Worm (Caenorhabditis elegans) whole organism, late embryonic: ENCODE measurements around the gene Y57E12AR.1.

ENCODE experiments used
- C38D4.7 ChIP-seq: fragments of 200-800 bp; sonication (Bioruptor generic); optimal IDR thresholded peaks from 2 replicates; lab custom pipeline; 2018; ENCODE audit warnings: mild to moderate bottlenecking, missing genetic modification characterization, moderate library complexity, missing compliant biosample characterization
- Y22D7AL.16 ChIP-seq: sonication (generic microtip); optimal IDR thresholded peaks from 2 replicates; lab custom pipeline; 2016; ENCODE audit warnings: missing genetic modification characterization, missing compliant biosample characterization
- ama-1 ChIP-seq: fragments of 150-350 bp; optimal IDR thresholded peaks from 2 replicates; lab custom pipeline; 2014
- ceh-14 ChIP-seq: sonication (generic microtip); optimal IDR thresholded peaks from 2 replicates; lab custom pipeline; 2016; ENCODE audit warnings: missing genotype, missing genetic modification characterization, missing compliant biosample characterization
- ceh-18 ChIP-seq: sonication (generic microtip); optimal IDR thresholded peaks from 2 replicates; lab custom pipeline; 2016; ENCODE audit warnings: missing genetic modification characterization, missing compliant biosample characterization
- ceh-19 ChIP-seq: fragments of 200-800 bp; sonication (Bioruptor generic); optimal IDR thresholded peaks from 2 replicates; lab custom pipeline; 2018; ENCODE audit warnings: mild to moderate bottlenecking, missing genetic modification characterization, missing compliant biosample characterization
- ceh-30 ChIP-seq: fragments of 150-350 bp; optimal IDR thresholded peaks from 2 replicates; lab custom pipeline; 2014; ENCODE audit warnings: missing biosample characterization, missing genetic modification characterization
- ceh-34 ChIP-seq: sonication (generic microtip); optimal IDR thresholded peaks from 2 replicates; lab custom pipeline; 2016; ENCODE audit warnings: mild to moderate bottlenecking, missing genetic modification characterization, missing compliant biosample characterization
- ceh-6 ChIP-seq: fragments of 200-800 bp; sonication (Bioruptor generic); optimal IDR thresholded peaks from 2 replicates; lab custom pipeline; 2018; ENCODE audit warnings: mild to moderate bottlenecking, missing genetic modification characterization, missing compliant biosample characterization
- che-1 ChIP-seq: sonication (generic microtip); optimal IDR thresholded peaks from 2 replicates; lab custom pipeline; 2016; ENCODE audit warnings: mild to moderate bottlenecking, missing genetic modification characterization, missing compliant biosample characterization
- fax-1 ChIP-seq: sonication (generic microtip); optimal IDR thresholded peaks from 2 replicates; lab custom pipeline; 2016; ENCODE audit warnings: missing genotype, missing genetic modification characterization, missing compliant biosample characterization
- fkh-10 ChIP-seq: fragments of 150-350 bp; optimal IDR thresholded peaks from 2 replicates; lab custom pipeline; 2014; ENCODE audit warnings: missing biosample characterization, missing genetic modification reagents, missing genetic modification characterization
- fkh-6 ChIP-seq: sonication (generic microtip); optimal IDR thresholded peaks from 2 replicates; lab custom pipeline; 2016; ENCODE audit warnings: missing genetic modification characterization, missing compliant biosample characterization
- hlh-15 ChIP-seq: sonication (generic microtip); optimal IDR thresholded peaks from 2 replicates; lab custom pipeline; 2016; ENCODE audit warnings: missing genetic modification characterization, missing compliant biosample characterization
- hlh-30 ChIP-seq: sonication (generic microtip); optimal IDR thresholded peaks from 2 replicates; lab custom pipeline; 2017; ENCODE audit warnings: antibody characterized with exemption, missing genetic modification characterization, missing compliant biosample characterization; ENCODE audit not compliant: insufficient read depth
- hlh-6 ChIP-seq: sonication (generic microtip); optimal IDR thresholded peaks from 2 replicates; lab custom pipeline; 2016; ENCODE audit warnings: missing genotype, missing genetic modification characterization, missing compliant biosample characterization
- mec-3 ChIP-seq: sonication (generic microtip); optimal IDR thresholded peaks from 2 replicates; lab custom pipeline; 2016; ENCODE audit warnings: borderline replicate concordance, missing genetic modification characterization, missing compliant biosample characterization
- nfya-1 ChIP-seq: sonication (generic microtip); optimal IDR thresholded peaks from 2 replicates; lab custom pipeline; 2017; ENCODE audit warnings: missing genetic modification characterization, mild to moderate bottlenecking, missing compliant biosample characterization, antibody characterized with exemption, moderate library complexity
- nhr-11 ChIP-seq: fragments of 150-350 bp; optimal IDR thresholded peaks from 2 replicates; lab custom pipeline; 2014; ENCODE audit warnings: missing biosample characterization, missing genetic modification characterization
- npax-4 ChIP-seq: sonication (generic microtip); optimal IDR thresholded peaks from 2 replicates; lab custom pipeline; 2016; ENCODE audit warnings: missing genetic modification characterization, missing compliant biosample characterization
- odd-2 ChIP-seq: sonication (generic microtip); optimal IDR thresholded peaks from 2 replicates; lab custom pipeline; 2017; ENCODE audit warnings: antibody characterized with exemption, mild to moderate bottlenecking, missing genetic modification characterization, missing compliant biosample characterization
- pag-3 ChIP-seq: sonication (generic microtip); optimal IDR thresholded peaks from 2 replicates; lab custom pipeline; 2016; ENCODE audit warnings: missing compliant biosample characterization, missing genetic modification characterization, borderline replicate concordance
- pha-2 ChIP-seq: sonication (generic microtip); optimal IDR thresholded peaks from 2 replicates; lab custom pipeline; 2017; ENCODE audit warnings: mild to moderate bottlenecking, missing genetic modification characterization, missing compliant biosample characterization
- pha-4 ChIP-seq: fragments of 150-350 bp; optimal IDR thresholded peaks from 2 replicates; lab custom pipeline; 2018; ENCODE audit warnings: missing biosample characterization, missing genetic modification reagents, missing genetic modification characterization
- pqm-1 ChIP-seq: sonication (generic microtip); optimal IDR thresholded peaks from 2 replicates; lab custom pipeline; 2016; ENCODE audit warnings: missing genetic modification characterization, missing compliant biosample characterization
- pros-1 ChIP-seq: fragments of 150-350 bp; optimal IDR thresholded peaks from 2 replicates; lab custom pipeline; 2014; ENCODE audit warnings: missing biosample characterization, missing genetic modification reagents, missing genetic modification characterization
- rnt-1 ChIP-seq: sonication (generic microtip); optimal IDR thresholded peaks from 2 replicates; lab custom pipeline; 2016; ENCODE audit warnings: missing genetic modification characterization, missing compliant biosample characterization
- sdc-2 ChIP-seq: sonication (generic microtip); optimal IDR thresholded peaks from 2 replicates; lab custom pipeline; 2016; ENCODE audit warnings: missing genotype, missing genetic modification characterization, missing compliant biosample characterization
- sox-2 ChIP-seq: fragments of 200-800 bp; sonication (Bioruptor generic); IDR thresholded peaks from 2 replicates; pipeline ENCODE4 v1.3.6; 2022; ENCODE audit warnings: missing genetic modification reagents, missing genetic modification characterization, missing compliant biosample characterization
- tbx-2 ChIP-seq: sonication (generic microtip); optimal IDR thresholded peaks from 2 replicates; lab custom pipeline; 2016; ENCODE audit warnings: missing genetic modification characterization, missing compliant biosample characterization
- tbx-7 ChIP-seq: sonication (generic microtip); optimal IDR thresholded peaks from 2 replicates; lab custom pipeline; 2016; ENCODE audit warnings: missing genotype, missing genetic modification characterization, missing compliant biosample characterization
- unc-42 ChIP-seq: sonication (generic microtip); optimal IDR thresholded peaks from 2 replicates; lab custom pipeline; 2016; ENCODE audit warnings: missing genotype, missing genetic modification characterization, missing compliant biosample characterization
- unc-86 ChIP-seq: sonication (generic microtip); optimal IDR thresholded peaks from 2 replicates; lab custom pipeline; 2016; ENCODE audit warnings: missing genetic modification characterization, missing compliant biosample characterization
- zip-5 ChIP-seq: sonication (generic microtip); optimal IDR thresholded peaks from 2 replicates; lab custom pipeline; 2016; ENCODE audit warnings: missing genetic modification characterization, missing compliant biosample characterization
- ztf-16 ChIP-seq: sonication (generic microtip); optimal IDR thresholded peaks from 2 replicates; lab custom pipeline; 2017; ENCODE audit warnings: missing genetic modification characterization, missing compliant biosample characterization

Gene Y57E12AR.1

DNA sequence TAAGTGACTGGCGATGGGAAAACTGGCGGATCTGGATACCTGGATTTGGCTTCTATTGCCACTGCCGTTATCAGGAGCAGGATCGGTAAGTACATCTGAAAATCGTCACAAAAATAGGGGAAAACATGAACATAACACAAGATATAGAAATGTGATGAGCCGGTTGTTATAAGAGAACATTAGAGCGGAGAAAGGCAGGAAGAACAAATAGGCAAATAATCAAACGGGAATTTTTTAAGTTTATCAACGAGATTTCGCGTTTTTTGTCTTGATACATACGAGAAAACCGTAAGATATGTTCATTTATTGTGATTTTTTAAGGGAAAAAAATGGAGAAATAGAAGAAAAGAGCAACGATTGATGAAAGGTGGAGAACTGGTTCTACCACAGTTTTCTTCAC, at the start of gene Y57E12AR.1:
Gene Y57E12AR.1, minus strand, starts transcription at position 101 of the 400 bp plus-strand sequence.
- TF ChIP-seq ceh-19 (GFP tag; lab: Kevin White, UChicago) (no peak), ceh-34 (tag; lab: Kevin White, UChicago) (no peak), fkh-10 (GFP tag; lab: Kevin White, UChicago) (no peak), fax-1 (tag; lab: Kevin White, UChicago) (no peak), ceh-30 (tag; lab: Kevin White, UChicago) (no peak), pha-2 (tag; lab: Kevin White, UChicago) (no peak), ceh-6 (GFP tag; lab: Kevin White, UChicago) (no peak), hlh-30 (no peak), sdc-2 (tag; lab: Kevin White, UChicago) (no peak), nfya-1 (no peak), ztf-16 (tag; lab: Kevin White, UChicago) (no peak), nhr-11 (tag; lab: Kevin White, UChicago) (no peak), che-1 (no peak), ama-1 (lab: Kevin White, UChicago) (no peak), ceh-14 (no peak), pqm-1 (tag; lab: Kevin White, UChicago) (no peak), Y22D7AL.16 (no peak), zip-5 (no peak), tbx-2 (no peak)

DNA sequence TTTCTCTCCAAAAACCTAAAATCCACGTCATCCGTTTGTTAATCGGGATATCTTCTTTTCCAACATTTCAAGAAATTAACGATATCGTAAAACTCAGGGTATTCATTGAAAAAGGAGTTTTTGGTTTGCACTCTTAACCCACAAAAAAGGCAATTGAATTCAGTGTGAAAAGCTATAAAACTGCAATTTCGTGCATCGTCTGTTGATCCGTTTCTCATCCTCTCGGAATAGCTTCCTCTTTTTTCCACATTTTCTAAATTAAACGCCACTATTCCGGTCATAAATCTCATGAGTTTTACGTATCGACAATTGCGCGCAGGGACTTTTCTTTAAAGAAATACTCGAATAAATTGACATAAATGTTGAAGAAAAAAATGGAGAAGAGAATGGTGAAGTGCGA, 47.1 kb upstream of the Y57E12AR.1 start:
- TF ChIP-seq pag-3 (tag; lab: Kevin White, UChicago): no peak
- no peak for TF ChIP-seq tbx-2
- no peak for TF ChIP-seq pros-1
- no peak for TF ChIP-seq pha-2 (tag; lab: Kevin White, UChicago)
- no peak for TF ChIP-seq npax-4 (tag; lab: Kevin White, UChicago)
- no peak for TF ChIP-seq pqm-1 (tag; lab: Kevin White, UChicago)
- no peak for TF ChIP-seq fkh-6 (tag; lab: Kevin White, UChicago)
- TF ChIP-seq odd-2 (tag; lab: Kevin White, UChicago): no peak

DNA sequence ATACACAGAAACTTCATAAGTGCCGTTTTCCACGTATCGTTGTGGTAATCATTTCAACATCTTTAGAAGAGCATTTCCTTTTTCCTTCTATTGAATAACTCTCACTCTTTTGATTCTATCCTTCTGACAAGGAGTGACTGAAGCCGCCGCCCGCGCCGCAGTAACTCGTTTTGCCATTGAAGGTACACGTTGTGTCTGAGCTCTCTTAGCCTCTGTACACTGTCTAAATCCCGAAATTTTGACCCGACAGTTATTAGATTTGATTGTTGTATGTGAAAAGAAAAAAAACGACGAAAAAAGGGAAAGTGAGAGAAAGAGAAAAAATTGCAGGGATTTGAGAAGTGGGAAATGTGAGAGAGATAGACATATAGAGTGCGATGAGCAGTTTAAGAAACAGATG, 46.1 kb upstream of the Y57E12AR.1 start:
- TF ChIP-seq unc-42 (tag; lab: Kevin White, UChicago): peak; percentile 96
- TF ChIP-seq ceh-18 (tag; lab: Kevin White, UChicago): no peak
- no peak for TF ChIP-seq sox-2 (GFP tag; lab: Robert Waterston, UW)
- TF ChIP-seq fkh-10 (GFP tag; lab: Kevin White, UChicago): peak; percentile 10

DNA sequence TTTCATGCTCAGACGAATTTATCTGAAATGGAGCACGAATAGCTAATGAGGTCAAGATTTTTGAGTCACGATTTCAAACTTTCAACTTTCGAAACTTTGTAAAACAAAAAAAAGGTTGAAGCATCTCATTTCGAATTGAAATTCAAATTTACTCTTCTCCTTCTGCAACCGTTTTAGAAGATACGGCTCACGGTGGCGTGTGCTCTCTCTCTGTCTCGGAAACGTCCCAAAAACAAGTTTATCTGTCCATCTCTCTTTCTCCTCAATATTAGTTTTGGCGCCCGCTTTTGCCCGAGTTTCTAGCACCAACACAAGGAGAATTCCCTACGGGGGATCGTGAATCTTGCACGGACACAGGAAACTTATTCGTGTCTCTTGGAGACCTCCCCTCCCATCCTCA, 45.2 kb upstream of the Y57E12AR.1 start:
- TF ChIP-seq sox-2 (GFP tag; lab: Robert Waterston, UW) (no peak), tbx-7 (tag; lab: Kevin White, UChicago) (no peak), pha-4 (tag; lab: Kevin White, UChicago) (no peak), unc-42 (tag; lab: Kevin White, UChicago) (peak; percentile 71), mec-3 (tag; lab: Kevin White, UChicago) (no peak), C38D4.7 (GFP tag; lab: Kevin White, UChicago) (no peak), unc-86 (no peak)

DNA sequence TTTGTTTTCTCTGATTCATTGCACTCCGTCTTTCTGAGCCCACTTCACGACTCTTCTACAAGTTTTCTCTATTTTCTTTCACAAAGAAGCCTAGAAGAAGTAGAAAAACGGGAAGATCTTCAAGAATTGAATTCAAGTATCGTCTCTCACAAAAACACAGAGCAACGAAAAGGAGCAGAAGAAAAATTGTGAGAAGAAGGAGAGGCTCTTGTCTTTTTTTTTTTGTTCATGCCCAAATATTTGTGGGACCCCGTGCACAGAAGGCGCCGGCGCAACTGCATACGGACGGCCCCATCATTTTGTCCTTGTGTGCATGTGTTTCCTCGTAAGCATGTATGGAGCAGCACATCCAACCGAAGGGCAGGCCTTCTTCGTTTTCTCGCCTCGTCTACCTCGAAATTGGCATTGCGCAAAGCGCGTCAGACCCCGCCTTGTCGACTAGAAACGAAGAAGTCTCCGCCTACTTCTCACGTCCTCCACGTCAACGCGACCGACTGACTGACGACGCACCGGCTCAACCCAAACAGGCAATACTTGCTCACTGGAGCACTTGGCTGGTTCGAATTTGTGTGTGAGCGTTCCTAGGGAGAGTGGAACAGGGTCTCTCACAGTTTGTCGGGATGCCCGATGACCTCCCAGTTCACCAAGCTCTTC, 41.5 kb upstream of the Y57E12AR.1 start:
- TF ChIP-seq unc-42 (tag; lab: Kevin White, UChicago): peak; percentile 37
- no peak for TF ChIP-seq hlh-15 (tag; lab: Kevin White, UChicago)
- TF ChIP-seq rnt-1 (tag; lab: Kevin White, UChicago): no peak
- TF ChIP-seq mec-3 (tag; lab: Kevin White, UChicago): no peak
- TF ChIP-seq hlh-6 (tag; lab: Kevin White, UChicago): peak; percentile 34
- no peak for TF ChIP-seq unc-86
